Worm (Caenorhabditis elegans) whole organism, young adult: Measurements from ENCODE around the gene rgs-1.
"Not testable (repeated sequence)": the region's sequence is repeated elsewhere in the genome, so short reads cannot be mapped to it uniquely, and the experiment has no call there.

ENCODE experiments used
- B0035.1 ChIP-seq: sonication (generic microtip); optimal IDR thresholded peaks from 2 replicates; lab custom pipeline; 2016; ENCODE audit warnings: missing genetic modification characterization, mild to moderate bottlenecking, missing compliant biosample characterization, missing genotype, missing genetic modification reagents
- C17E4.6 ChIP-seq: fragments of 200-800 bp; sonication (Bioruptor generic); IDR thresholded peaks from 2 replicates; pipeline ENCODE4 v1.3.6; 2022; ENCODE audit warnings: missing genetic modification reagents, missing genetic modification characterization, missing compliant biosample characterization
- F22D6.2 ChIP-seq: sonication (generic microtip); optimal IDR thresholded peaks from 2 replicates; lab custom pipeline; 2016; ENCODE audit warnings: mild to moderate bottlenecking, missing genetic modification characterization, missing compliant biosample characterization
- F37B4.10 ChIP-seq: fragments of 200-800 bp; sonication (Bioruptor generic); IDR thresholded peaks from 2 replicates; pipeline ENCODE4 v1.3.6; 2022; ENCODE audit warnings: missing genetic modification characterization, missing compliant biosample characterization
- F55B11.4 ChIP-seq: sonication (generic microtip); optimal IDR thresholded peaks from 2 replicates; lab custom pipeline; 2016; ENCODE audit warnings: missing compliant biosample characterization, missing genetic modification characterization, borderline replicate concordance; ENCODE audit not compliant: insufficient read depth
- Y67H2A.10 ChIP-seq: fragments of 200-800 bp; sonication (Bioruptor generic); conservative IDR thresholded peaks from 2 replicates; pipeline ENCODE4 v1.3.6; 2022; ENCODE audit warnings: missing genetic modification reagents, missing genetic modification characterization, missing compliant biosample characterization
- ZK185.1 ChIP-seq: sonication (generic microtip); optimal IDR thresholded peaks from 2 replicates; lab custom pipeline; 2016; ENCODE audit warnings: mild to moderate bottlenecking, missing genetic modification characterization, missing compliant biosample characterization; ENCODE audit not compliant: poor library complexity, severe bottlenecking
- aptf-2 ChIP-seq: fragments of 200-800 bp; sonication (Bioruptor generic); conservative IDR thresholded peaks from 2 replicates; pipeline ENCODE4 v1.3.6; 2022; ENCODE audit warnings: missing genetic modification reagents, missing genetic modification characterization, missing compliant biosample characterization
- atf-7 ChIP-seq: sonication (generic microtip); optimal IDR thresholded peaks from 2 replicates; lab custom pipeline; 2017; ENCODE audit warnings: mild to moderate bottlenecking, missing genetic modification characterization, missing compliant biosample characterization
- bed-2 ChIP-seq: fragments of 200-800 bp; sonication (Bioruptor generic); IDR thresholded peaks from 2 replicates; pipeline ENCODE4 v1.3.6; 2022; ENCODE audit warnings: missing genetic modification reagents, missing genetic modification characterization, missing compliant biosample characterization
- ccch-3 ChIP-seq: fragments of 200-800 bp; sonication (Bioruptor generic); optimal IDR thresholded peaks from 2 replicates; lab custom pipeline; 2018; ENCODE audit warnings: mild to moderate bottlenecking, missing genetic modification characterization, missing compliant biosample characterization
- cebp-1 ChIP-seq, 2 experiments: fragments of 200-800 bp in 1 of 2; sonication (Bioruptor generic) in 1 of 2; sonication (generic microtip) in 1 of 2; IDR thresholded peaks in 1 of 2; optimal IDR thresholded peaks in 1 of 2; 2 replicates each; pipeline versions ENCODE4 v1.3.6 to Lab custom; 2017 to 2022; ENCODE audit warnings: missing compliant biosample characterization in 2 of 2, missing genetic modification characterization in 2 of 2, mild to moderate bottlenecking in 1 of 2, missing genetic modification reagents in 1 of 2, moderate library complexity in 1 of 2
- ceh-91 ChIP-seq: fragments of 200-800 bp; sonication (Bioruptor generic); IDR thresholded peaks from 2 replicates; pipeline ENCODE4 v1.3.6; 2022; ENCODE audit warnings: missing genetic modification reagents, missing genetic modification characterization, missing compliant biosample characterization
- egl-44 ChIP-seq: fragments of 200-800 bp; sonication (Bioruptor generic); IDR thresholded peaks from 2 replicates; pipeline ENCODE4 v1.3.6; 2022; ENCODE audit warnings: missing genetic modification reagents, missing genetic modification characterization, missing compliant biosample characterization
- gei-17 ChIP-seq: fragments of 200-800 bp; sonication (Bioruptor generic); optimal IDR thresholded peaks from 2 replicates; lab custom pipeline; 2018; ENCODE audit warnings: mild to moderate bottlenecking, missing genetic modification characterization, missing compliant biosample characterization
- hmg-1.2 ChIP-seq: fragments of 200-800 bp; sonication (Bioruptor generic); IDR thresholded peaks from 2 replicates; pipeline ENCODE4 v1.3.6; 2022; ENCODE audit warnings: missing genetic modification reagents, missing genetic modification characterization, missing compliant biosample characterization
- hrde-1 ChIP-seq: sonication (generic microtip); optimal IDR thresholded peaks from 2 replicates; lab custom pipeline; 2016; ENCODE audit warnings: missing genetic modification characterization, mild to moderate bottlenecking, missing compliant biosample characterization, moderate library complexity, missing genotype, missing genetic modification reagents, borderline replicate concordance
- hsf-1 ChIP-seq: fragments of 200-800 bp; sonication (Bioruptor generic); IDR thresholded peaks from 2 replicates; pipeline ENCODE4 v1.3.6; 2022; ENCODE audit warnings: missing genetic modification reagents, missing genetic modification characterization, missing compliant biosample characterization
- lin-26 ChIP-seq: fragments of 200-800 bp; sonication (Bioruptor generic); IDR thresholded peaks from 2 replicates; pipeline ENCODE4 v1.3.6; 2022; ENCODE audit warnings: missing genetic modification reagents, missing genetic modification characterization, missing compliant biosample characterization
- nhr-120 ChIP-seq: fragments of 200-800 bp; sonication (Bioruptor generic); IDR thresholded peaks from 2 replicates; pipeline ENCODE4 v1.3.6; 2022; ENCODE audit warnings: missing genetic modification characterization, missing compliant biosample characterization
- nhr-80 ChIP-seq: sonication (generic microtip); optimal IDR thresholded peaks from 2 replicates; lab custom pipeline; 2016; ENCODE audit warnings: missing genetic modification characterization, missing compliant biosample characterization
- repo-1 ChIP-seq: sonication (generic microtip); optimal IDR thresholded peaks from 2 replicates; lab custom pipeline; 2017; ENCODE audit warnings: mild to moderate bottlenecking, missing genetic modification characterization, missing compliant biosample characterization
- rpc-1 ChIP-seq, 2 experiments: fragments of 150-350 bp in 1 of 2; sonication (generic microtip) in 1 of 2; optimal IDR thresholded peaks; 2 replicates each; lab custom pipeline; 2014 to 2018; ENCODE audit warnings: missing biosample characterization in 1 of 2, missing genetic modification characterization in 1 of 2, missing genetic modification reagents in 1 of 2, missing genotype in 1 of 2
- sdz-38 ChIP-seq: sonication (generic microtip); optimal IDR thresholded peaks from 2 replicates; lab custom pipeline; 2016; ENCODE audit warnings: missing genotype, missing genetic modification characterization, missing compliant biosample characterization
- sea-2 ChIP-seq: fragments of 200-800 bp; sonication (Bioruptor generic); IDR thresholded peaks from 2 replicates; pipeline ENCODE4 v1.3.6; 2022; ENCODE audit warnings: missing genetic modification characterization, missing compliant biosample characterization
- snpc-1.1 ChIP-seq: sonication (generic microtip); optimal IDR thresholded peaks from 2 replicates; lab custom pipeline; 2017; ENCODE audit warnings: missing genetic modification characterization, mild to moderate bottlenecking, missing compliant biosample characterization, antibody characterized with exemption, moderate library complexity, missing genotype, missing genetic modification reagents; ENCODE audit not compliant: insufficient read depth
- snpc-1.3 ChIP-seq: sonication (generic microtip); optimal IDR thresholded peaks from 2 replicates; lab custom pipeline; 2017; ENCODE audit warnings: missing genetic modification characterization, mild to moderate bottlenecking, missing compliant biosample characterization, antibody characterized with exemption, moderate library complexity, missing genotype, missing genetic modification reagents; ENCODE audit not compliant: insufficient read depth
- unc-62 ChIP-seq: fragments of 150-350 bp; optimal IDR thresholded peaks from 2 replicates; lab custom pipeline; 2014; ENCODE audit warnings: missing biosample characterization, missing genetic modification reagents, missing genetic modification characterization
- xnd-1 ChIP-seq: sonication (generic microtip); optimal IDR thresholded peaks from 2 replicates; lab custom pipeline; 2016; ENCODE audit warnings: missing genotype, missing genetic modification reagents, missing genetic modification characterization, missing compliant biosample characterization
- zfh-2 ChIP-seq: fragments of 200-800 bp; sonication (Bioruptor generic); conservative IDR thresholded peaks from 2 replicates; pipeline ENCODE4 v1.3.6; 2022; ENCODE audit warnings: missing genetic modification reagents, missing genetic modification characterization, missing compliant biosample characterization
- ztf-3 ChIP-seq: fragments of 200-800 bp; sonication (Bioruptor generic); optimal IDR thresholded peaks from 2 replicates; lab custom pipeline; 2018; ENCODE audit warnings: mild to moderate bottlenecking, missing genetic modification characterization, missing compliant biosample characterization

rgs-1 gene

DNA sequence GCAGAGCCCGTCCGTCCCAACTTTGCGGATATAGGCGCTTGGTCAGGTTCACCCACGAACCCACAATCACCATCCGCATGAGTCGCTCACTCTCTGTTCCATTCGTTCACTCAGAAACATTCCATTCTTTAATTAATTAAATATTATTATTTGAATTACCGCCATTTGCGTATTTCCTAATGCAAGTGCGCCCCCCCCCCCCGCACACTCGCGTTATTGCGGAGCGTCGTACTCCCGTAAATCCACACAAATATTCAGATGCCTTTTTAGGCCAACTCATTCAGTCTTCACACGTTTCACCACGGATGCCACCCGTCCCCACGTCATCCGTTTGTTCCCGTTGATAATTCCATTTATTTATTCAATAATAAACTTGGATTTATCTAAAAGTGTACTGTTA is 34.0 kb upstream of the rgs-1 start, which contains the start of gene T16G12.3:
TSS of gene T16G12.3 (plus strand) at position 301 of the 400 bp plus-strand sequence.
- TF ChIP-seq zfh-2; atf-7 (tag; lab: Kevin White, UChicago); bed-2 (GFP tag; lab: Robert Waterston, UW): not testable (repeated sequence)
- TF ChIP-seq, all 124 proteins: peak for 0; not testable (repeated sequence) for 124

DNA sequence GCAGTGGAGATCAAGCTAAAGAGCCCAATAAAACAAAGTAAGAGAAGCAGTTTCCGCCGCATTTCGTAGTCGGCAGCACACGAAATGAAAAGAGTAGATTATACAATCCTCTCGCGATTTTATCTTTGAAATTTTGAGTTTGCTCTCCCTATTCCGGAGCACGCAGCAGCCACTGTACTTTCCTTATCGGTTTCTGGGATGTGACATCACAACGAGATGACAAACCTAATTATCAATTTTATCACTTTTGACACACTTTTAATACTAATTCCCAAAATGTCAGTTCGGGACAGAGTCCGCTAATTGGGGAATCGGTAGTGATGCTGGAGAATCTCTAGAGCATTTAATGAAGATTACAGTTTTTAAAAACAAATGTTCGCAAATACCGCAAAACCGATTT is 33.3 kb upstream of the rgs-1 start, which contains the start of gene T16G12.1:
TSS of gene T16G12.1 (minus strand) at position 176 of the 400 bp plus-strand sequence.
- TF ChIP-seq rpc-1 (optimal IDR thresholded peaks at IDR 0.05; lab: Kevin White, UChicago) (no peak), rpc-1 (tag; optimal IDR thresholded peaks at IDR 0.05; lab: Kevin White, UChicago) (no peak), repo-1 (tag; lab: Kevin White, UChicago) (no peak), nhr-80 (tag; lab: Kevin White, UChicago) (peak; percentile 68), F55B11.4 (no peak), zfh-2 (no peak), hsf-1 (GFP tag; lab: Robert Waterston, UW) (no peak), ztf-3 (no peak), Y67H2A.10 (GFP tag; lab: Robert Waterston, UW) (no peak)

DNA sequence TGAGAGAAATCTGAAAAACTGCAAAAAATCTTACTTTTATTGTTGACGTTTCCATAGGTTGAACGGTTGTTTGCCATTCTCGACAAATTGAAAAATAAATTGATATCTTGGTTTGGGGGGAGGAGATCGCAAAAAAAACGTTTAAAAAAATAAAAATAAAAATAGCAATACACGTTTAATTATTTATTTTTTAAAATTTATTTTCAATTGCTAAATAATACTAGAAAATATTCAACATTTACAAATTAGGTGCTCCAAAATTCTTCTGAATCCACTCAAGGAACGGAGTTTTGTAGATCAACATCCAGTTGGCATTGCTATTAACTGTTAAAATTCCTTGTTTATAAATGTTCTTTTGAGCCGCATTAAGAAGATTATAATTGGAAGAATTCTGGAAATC is 23.7 kb upstream of the rgs-1 start, which contains the start of gene T16G12.7:
TSS of gene T16G12.7 (minus strand) at position 101 of the 400 bp plus-strand sequence.
- no peak for TF ChIP-seq C17E4.6

DNA sequence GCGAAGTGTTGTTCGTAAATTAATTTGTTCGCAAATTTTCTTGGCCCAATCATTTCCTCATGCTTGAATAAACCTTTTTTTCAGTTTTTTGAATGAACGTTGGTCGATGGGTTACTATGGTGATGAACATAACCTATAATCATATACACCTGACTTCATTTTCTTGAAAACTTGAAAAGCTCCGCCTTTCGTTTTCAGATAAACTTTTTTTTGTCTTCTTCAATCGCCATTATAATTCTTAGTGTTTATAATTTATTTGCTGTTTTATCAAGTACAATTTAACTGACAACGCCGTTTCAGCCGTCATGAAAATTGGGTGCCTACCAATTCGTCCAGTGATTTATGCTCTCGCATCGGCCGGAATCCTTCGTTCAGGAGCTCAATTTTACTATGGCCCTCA is 20.8 kb upstream of the rgs-1 start, which contains the start of gene M04D8.7:
TSS of gene M04D8.7 (plus strand) at position 301 of the 400 bp plus-strand sequence.
- TF ChIP-seq hrde-1 (tag; lab: Kevin White, UChicago): no peak
- TF ChIP-seq F37B4.10: no peak
- TF ChIP-seq xnd-1 (tag; lab: Kevin White, UChicago): no peak
- no peak for TF ChIP-seq ZK185.1 (tag; lab: Kevin White, UChicago)
- no peak for TF ChIP-seq ccch-3 (GFP tag; lab: Kevin White, UChicago)
- TF ChIP-seq snpc-1.3: no peak
- no peak for TF ChIP-seq hmg-1.2 (GFP tag; lab: Robert Waterston, UW)
- no peak for TF ChIP-seq egl-44 (GFP tag; lab: Robert Waterston, UW)

DNA sequence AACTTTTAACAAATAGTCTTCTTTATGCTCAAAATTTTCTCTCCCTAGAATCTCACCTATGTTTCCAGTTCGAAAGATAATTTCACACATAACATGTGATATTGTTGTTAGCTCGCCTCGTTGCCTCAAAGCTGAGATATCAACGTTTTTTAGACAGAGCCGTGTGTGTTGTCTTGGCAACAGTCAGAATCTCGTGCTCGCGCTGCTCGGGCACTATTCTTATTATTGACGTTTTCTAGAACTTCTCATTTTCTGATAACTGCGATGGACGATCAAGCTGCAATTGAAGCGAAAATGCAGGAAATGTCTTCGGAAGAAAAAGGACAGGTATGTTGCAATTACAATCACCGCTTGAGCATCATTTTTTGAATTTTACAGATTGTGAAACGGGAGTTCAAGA is 19.4 kb upstream of the rgs-1 start, which contains the start of gene xbx-3:
TSS of gene xbx-3 (plus strand) at position 163 of the 400 bp plus-strand sequence.
- TF ChIP-seq unc-62 (GFP tag; lab: Kevin White, UChicago) (no peak), cebp-1 (GFP tag; IDR thresholded peaks at IDR 0.05; lab: Robert Waterston, UW) (no peak), cebp-1 (tag; optimal IDR thresholded peaks at IDR 0.05; lab: Kevin White, UChicago) (no peak), sdz-38 (tag; lab: Kevin White, UChicago) (no peak), sea-2 (GFP tag; lab: Robert Waterston, UW) (no peak), aptf-2 (no peak), lin-26 (GFP tag; lab: Robert Waterston, UW) (no peak), ceh-91 (GFP tag; lab: Robert Waterston, UW) (no peak), B0035.1 (no peak), ztf-3 (no peak), gei-17 (GFP tag; lab: Kevin White, UChicago) (no peak), snpc-1.1 (tag; lab: Kevin White, UChicago) (no peak), F22D6.2 (no peak), nhr-120 (GFP tag; lab: Robert Waterston, UW) (no peak)
